Worm (Caenorhabditis elegans) whole organism, L3 larva: ENCODE results near the gene sam-10.

Experiments
- R02D3.7 ChIP-seq: fragments of 150-350 bp; optimal IDR thresholded peaks from 2 replicates; lab custom pipeline; 2014; ENCODE audit warnings: missing biosample characterization, missing genetic modification characterization
- ZK546.5 ChIP-seq: sonication (generic microtip); optimal IDR thresholded peaks from 2 replicates; lab custom pipeline; 2017; ENCODE audit warnings: missing biosample characterization, missing genetic modification characterization
- ceh-16 ChIP-seq: sonication (generic microtip); optimal IDR thresholded peaks from 2 replicates; lab custom pipeline; 2017; ENCODE audit warnings: missing biosample characterization, missing genetic modification characterization
- ceh-28 ChIP-seq: fragments of 150-350 bp; optimal IDR thresholded peaks from 2 replicates; lab custom pipeline; 2014; ENCODE audit warnings: missing biosample characterization, missing genetic modification reagents, missing genetic modification characterization
- ceh-82 ChIP-seq: fragments of 150-350 bp; optimal IDR thresholded peaks from 2 replicates; lab custom pipeline; 2014; ENCODE audit warnings: missing biosample characterization, missing genetic modification characterization
- ceh-9 ChIP-seq: sonication (generic microtip); optimal IDR thresholded peaks from 2 replicates; lab custom pipeline; 2018; ENCODE audit warnings: missing biosample characterization, missing genetic modification characterization
- egl-27 ChIP-seq: sonication (generic microtip); optimal IDR thresholded peaks from 4 replicates; lab custom pipeline; 2017; ENCODE audit warnings: missing biosample characterization, missing genetic modification reagents, missing genetic modification characterization
- egl-5 ChIP-seq: fragments of 150-350 bp; optimal IDR thresholded peaks from 2 replicates; lab custom pipeline; 2017; ENCODE audit warnings: missing biosample characterization, missing genetic modification reagents, missing genetic modification characterization, inconsistent platforms
- elt-1 ChIP-seq: fragments of 150-350 bp; optimal IDR thresholded peaks from 2 replicates; lab custom pipeline; 2014; ENCODE audit warnings: missing biosample characterization, missing genetic modification characterization
- elt-2 ChIP-seq: sonication (generic microtip); optimal IDR thresholded peaks from 2 replicates; lab custom pipeline; 2016; ENCODE audit warnings: missing genetic modification reagents, mild to moderate bottlenecking, missing genetic modification characterization, missing compliant biosample characterization
- eor-1 ChIP-seq, 2 experiments: fragments of 150-350 bp; optimal IDR thresholded peaks; 2 replicates each; lab custom pipeline; 2014 to 2018; ENCODE audit warnings: missing biosample characterization in 2 of 2, missing genetic modification characterization in 2 of 2
- fkh-10 ChIP-seq: sonication (generic microtip); optimal IDR thresholded peaks from 2 replicates; lab custom pipeline; 2017; ENCODE audit warnings: missing biosample characterization, missing genetic modification reagents, missing genetic modification characterization
- fkh-2 ChIP-seq: fragments of 150-350 bp; optimal IDR thresholded peaks from 2 replicates; lab custom pipeline; 2014; ENCODE audit warnings: missing biosample characterization, missing genetic modification reagents, missing genetic modification characterization
- fos-1 ChIP-seq: fragments of 150-350 bp; optimal IDR thresholded peaks from 2 replicates; lab custom pipeline; 2014; ENCODE audit warnings: missing biosample characterization, missing genetic modification characterization
- hmg-11 ChIP-seq: sonication (generic microtip); optimal IDR thresholded peaks from 2 replicates; lab custom pipeline; 2016; ENCODE audit warnings: missing genetic modification characterization, missing compliant biosample characterization
- jun-1 ChIP-seq: fragments of 150-350 bp; optimal IDR thresholded peaks from 2 replicates; lab custom pipeline; 2014; ENCODE audit warnings: missing biosample characterization, missing genetic modification reagents, missing genetic modification characterization
- lin-15B ChIP-seq: fragments of 150-350 bp; optimal IDR thresholded peaks from 2 replicates; lab custom pipeline; 2014; ENCODE audit warnings: missing biosample characterization, missing genetic modification characterization
- lin-39 ChIP-seq: fragments of 150-350 bp; optimal IDR thresholded peaks from 2 replicates; lab custom pipeline; 2018; ENCODE audit warnings: missing biosample characterization, missing genetic modification reagents, missing genetic modification characterization
- lsy-12 ChIP-seq: sonication (generic microtip); optimal IDR thresholded peaks from 2 replicates; lab custom pipeline; 2016; ENCODE audit warnings: mild to moderate bottlenecking, missing genetic modification characterization, missing compliant biosample characterization
- mml-1 ChIP-seq: fragments of 150-350 bp; sonication (generic microtip); optimal IDR thresholded peaks from 3 replicates; lab custom pipeline; 2014; ENCODE audit warnings: missing biosample characterization, missing genetic modification characterization
- nfya-1 ChIP-seq: sonication (generic microtip); optimal IDR thresholded peaks from 2 replicates; lab custom pipeline; 2017; ENCODE audit warnings: missing genetic modification characterization, mild to moderate bottlenecking, missing compliant biosample characterization, antibody characterized with exemption, moderate library complexity; ENCODE audit not compliant: insufficient read depth
- nhr-11 ChIP-seq: fragments of 150-350 bp; optimal IDR thresholded peaks from 2 replicates; lab custom pipeline; 2014; ENCODE audit warnings: missing biosample characterization, missing genetic modification characterization
- nhr-23 ChIP-seq: fragments of 150-350 bp; optimal IDR thresholded peaks from 2 replicates; lab custom pipeline; 2014; ENCODE audit warnings: missing biosample characterization, missing genetic modification reagents, missing genetic modification characterization
- nhr-237 ChIP-seq: fragments of 150-350 bp; optimal IDR thresholded peaks from 2 replicates; lab custom pipeline; 2014; ENCODE audit warnings: missing biosample characterization, missing genetic modification characterization
- nhr-25 ChIP-seq: sonication (generic microtip); optimal IDR thresholded peaks from 2 replicates; lab custom pipeline; 2017; ENCODE audit warnings: missing biosample characterization, missing genetic modification characterization
- nhr-43 ChIP-seq: sonication (generic microtip); optimal IDR thresholded peaks from 2 replicates; lab custom pipeline; 2016; ENCODE audit warnings: mild to moderate bottlenecking, missing genetic modification characterization, missing compliant biosample characterization; ENCODE audit not compliant: poor library complexity, severe bottlenecking
- nhr-67 ChIP-seq: fragments of 150-350 bp; optimal IDR thresholded peaks from 2 replicates; lab custom pipeline; 2014; ENCODE audit warnings: missing biosample characterization, missing genetic modification characterization
- nhr-76 ChIP-seq: fragments of 150-350 bp; sonication (generic microtip); optimal IDR thresholded peaks from 5 replicates; lab custom pipeline; 2014; ENCODE audit warnings: missing biosample characterization, missing genetic modification characterization
- nhr-77 ChIP-seq: fragments of 150-350 bp; optimal IDR thresholded peaks from 2 replicates; lab custom pipeline; 2014; ENCODE audit warnings: missing biosample characterization, missing genetic modification characterization
- pha-4 ChIP-seq: fragments of 150-350 bp; optimal IDR thresholded peaks from 2 replicates; lab custom pipeline; 2014; ENCODE audit warnings: missing biosample characterization, missing genetic modification reagents, missing genetic modification characterization
- pqm-1 ChIP-seq: fragments of 150-350 bp; optimal IDR thresholded peaks from 2 replicates; lab custom pipeline; 2017; ENCODE audit warnings: missing biosample characterization, missing genetic modification characterization, inconsistent platforms
- sea-2 ChIP-seq: fragments of 150-350 bp; sonication (generic microtip); optimal IDR thresholded peaks from 4 replicates; lab custom pipeline; 2014; ENCODE audit warnings: missing biosample characterization, missing genetic modification reagents, missing genetic modification characterization
- skn-1 ChIP-seq: fragments of 150-350 bp; optimal IDR thresholded peaks from 2 replicates; lab custom pipeline; 2014; ENCODE audit warnings: missing biosample characterization, missing genetic modification characterization
- snpc-4 ChIP-seq: fragments of 150-350 bp; optimal IDR thresholded peaks from 2 replicates; lab custom pipeline; 2014; ENCODE audit warnings: missing biosample characterization, missing genetic modification characterization
- tbx-2 ChIP-seq: sonication (generic microtip); optimal IDR thresholded peaks from 2 replicates; lab custom pipeline; 2016; ENCODE audit warnings: mild to moderate bottlenecking, missing genetic modification characterization, missing compliant biosample characterization
- unc-62 ChIP-seq: fragments of 150-350 bp; sonication (generic microtip); optimal IDR thresholded peaks from 4 replicates; lab custom pipeline; 2014; ENCODE audit warnings: missing biosample characterization, missing genetic modification reagents, missing genetic modification characterization
- zag-1 ChIP-seq: fragments of 150-350 bp; optimal IDR thresholded peaks from 2 replicates; lab custom pipeline; 2014; ENCODE audit warnings: missing biosample characterization, missing genetic modification characterization
- ztf-11 ChIP-seq: fragments of 150-350 bp; optimal IDR thresholded peaks from 2 replicates; lab custom pipeline; 2014; ENCODE audit warnings: missing biosample characterization, missing genetic modification characterization
- ztf-4 ChIP-seq: fragments of 150-350 bp; optimal IDR thresholded peaks from 2 replicates; lab custom pipeline; 2014; ENCODE audit warnings: missing biosample characterization, missing genetic modification characterization

The sam-10 gene

DNA sequence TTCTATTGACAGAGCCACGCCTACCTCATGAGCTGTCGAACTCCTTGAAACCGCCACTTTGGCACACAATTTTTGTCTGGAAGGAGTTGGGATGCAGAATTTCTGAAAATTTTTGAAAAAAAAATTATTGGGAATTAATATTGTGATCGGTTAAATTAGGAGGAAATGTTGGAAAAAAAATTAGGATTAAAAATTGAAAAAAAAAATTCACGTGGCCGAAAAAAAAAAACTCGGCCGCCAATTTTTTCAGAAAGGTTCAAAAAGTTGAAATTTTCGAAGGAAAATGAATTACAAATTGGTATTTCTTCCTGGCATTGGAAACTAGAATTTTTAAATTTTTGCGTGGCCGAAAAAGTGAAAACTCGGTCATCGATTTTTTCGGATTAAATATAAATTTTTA, 25.8 kb upstream of the sam-10 start, which contains the start of gene dmsr-3:
Gene dmsr-3, minus strand, starts transcription at position 101 of the 400 bp plus-strand sequence.
- TF ChIP-seq unc-62 (GFP tag; lab: Kevin White, UChicago) (no peak), skn-1 (tag; lab: Kevin White, UChicago) (no peak), jun-1 (tag; lab: Kevin White, UChicago) (no peak), nhr-237 (tag; lab: Kevin White, UChicago) (no peak), nhr-76 (tag; lab: Kevin White, UChicago) (no peak), nhr-11 (no peak), tbx-2 (tag; lab: Kevin White, UChicago) (no peak), fos-1 (tag; lab: Kevin White, UChicago) (no peak), nfya-1 (tag; lab: Kevin White, UChicago) (no peak), nhr-43 (tag; lab: Kevin White, UChicago) (no peak), snpc-4 (no peak), fkh-10 (GFP tag; lab: Kevin White, UChicago) (no peak)
- TF ChIP-seq, all 47 proteins: peak for 0

DNA sequence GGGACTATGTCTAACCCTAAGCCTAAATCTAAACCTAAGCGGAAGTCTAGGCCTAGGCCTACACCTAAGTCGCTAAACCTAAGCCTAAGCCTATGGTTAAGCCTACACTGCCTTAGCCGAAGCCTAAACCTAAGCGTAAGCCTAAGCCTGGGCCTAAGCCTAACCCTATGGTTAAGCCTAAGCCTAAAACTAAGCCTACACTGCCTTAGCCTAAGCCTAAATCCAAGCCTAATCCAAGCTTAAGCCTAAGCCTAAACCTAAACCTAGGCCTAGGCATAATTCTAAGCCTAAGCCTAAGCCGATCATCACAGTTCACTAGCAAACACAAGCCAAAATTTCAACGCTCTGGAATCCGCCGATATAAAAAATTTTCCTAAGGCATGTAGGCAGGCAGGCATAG, 11.0 kb upstream of the sam-10 start:
- TF ChIP-seq nhr-23, result no peak
- no peak for TF ChIP-seq lsy-12 (tag; lab: Kevin White, UChicago)
- TF ChIP-seq fos-1 (tag; lab: Kevin White, UChicago), result no peak

DNA sequence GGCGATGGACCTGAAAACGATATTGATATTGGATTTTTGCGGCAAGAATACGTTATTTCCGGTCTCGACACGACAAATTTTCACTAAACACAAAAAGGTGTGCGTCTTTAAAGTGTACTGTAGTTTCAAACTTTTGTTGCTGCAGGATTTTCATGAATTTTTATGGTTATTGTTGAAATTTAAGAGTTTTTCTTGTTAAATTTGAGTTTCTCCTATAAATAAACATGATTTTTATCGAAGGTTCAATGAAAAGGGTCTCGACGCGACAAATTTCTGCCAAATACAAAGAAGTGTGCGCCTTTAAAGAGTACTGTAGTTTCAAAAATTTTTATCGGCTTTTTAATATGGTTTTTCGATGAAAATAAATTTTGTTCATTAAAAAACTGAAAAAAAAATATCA, 9.7 kb upstream of the sam-10 start:
- TF ChIP-seq nhr-43 (tag; lab: Kevin White, UChicago) (no peak), nhr-237 (tag; lab: Kevin White, UChicago) (no peak), ceh-16 (no peak)

DNA sequence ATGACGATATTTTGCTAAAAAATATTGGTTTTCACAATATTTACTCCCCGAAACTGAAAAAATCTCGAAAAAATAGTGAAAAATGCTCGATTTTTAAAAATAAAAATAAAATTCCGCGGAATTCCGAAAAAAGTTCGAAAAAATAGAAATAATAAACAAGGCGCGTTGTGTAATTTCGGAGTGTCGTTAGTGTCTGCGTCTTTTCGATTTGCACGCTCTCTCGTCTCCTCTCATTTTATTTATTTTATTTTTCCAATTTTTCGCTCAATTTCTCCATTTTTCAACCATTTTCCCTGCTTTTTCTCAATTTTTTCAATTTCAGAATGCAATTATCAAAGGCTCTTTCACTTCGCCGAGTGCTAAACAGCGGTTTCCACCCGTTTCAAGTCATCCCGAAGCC, 7.6 kb upstream of the sam-10 start, which contains the start of gene mrpl-20:
Gene mrpl-20, plus strand, starts transcription at position 323 of the 400 bp plus-strand sequence.
- TF ChIP-seq nfya-1 (tag; lab: Kevin White, UChicago) (peak; percentile 45), nhr-23 (peak; percentile 41), pha-4 (tag; lab: Kevin White, UChicago) (peak; percentile 63), ceh-28 (tag; lab: Kevin White, UChicago) (no peak), hmg-11 (tag; lab: Kevin White, UChicago) (peak; percentile 72), elt-2 (tag; lab: Kevin White, UChicago) (no peak), nhr-67 (tag; lab: Kevin White, UChicago) (no peak), lin-15B (tag; lab: Kevin White, UChicago) (peak; percentile 11)

DNA sequence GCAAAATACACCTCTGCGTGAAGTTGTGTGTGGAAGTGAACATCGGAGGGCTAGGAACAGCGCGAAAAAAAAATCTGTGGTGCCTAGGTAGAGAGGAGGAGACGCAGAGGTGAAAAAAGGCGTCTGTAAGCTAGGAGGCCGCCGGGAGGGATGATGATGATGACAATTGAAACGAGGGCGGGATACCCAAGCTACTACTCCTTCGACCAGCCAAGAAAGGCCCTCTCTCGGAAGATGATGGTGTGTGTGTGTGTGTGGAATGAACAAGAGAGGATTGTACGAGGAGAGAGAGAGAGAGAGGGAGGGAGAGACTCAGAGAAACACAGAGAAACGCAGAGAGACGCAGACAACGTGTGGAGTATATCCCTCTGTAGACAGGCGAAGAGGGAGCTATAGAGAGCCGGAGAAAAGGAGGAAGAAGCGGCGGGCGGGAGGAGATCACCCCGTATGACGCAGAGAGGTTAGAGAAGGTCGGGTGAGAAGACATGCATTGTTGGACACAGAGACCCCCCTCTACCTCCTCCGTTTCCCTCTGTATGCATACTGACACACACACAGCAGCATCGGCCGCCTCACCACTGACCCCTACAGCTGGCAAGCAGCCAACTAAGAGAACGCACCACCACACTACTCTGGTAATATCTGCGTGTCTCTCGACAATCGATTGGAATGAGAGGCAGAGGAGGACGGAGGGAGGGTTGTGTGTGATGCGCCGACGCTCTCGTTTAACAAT, 4.8 kb upstream of the sam-10 start:
- peak; percentile 68 for TF ChIP-seq pha-4 (tag; lab: Kevin White, UChicago)
- TF ChIP-seq fos-1 (tag; lab: Kevin White, UChicago), result no peak
- peak; percentile 88 for TF ChIP-seq nhr-25
- TF ChIP-seq lin-15B (tag; lab: Kevin White, UChicago), result no peak
- no peak for TF ChIP-seq nhr-76 (tag; lab: Kevin White, UChicago)
- peak; percentile 29 for TF ChIP-seq pqm-1
- TF ChIP-seq ceh-28 (tag; lab: Kevin White, UChicago), result peak; percentile 92
- peak; percentile 79 for TF ChIP-seq ztf-4 (tag; lab: Kevin White, UChicago)
- TF ChIP-seq fkh-2 (tag; lab: Kevin White, UChicago), result no peak
- TF ChIP-seq nhr-23, result peak; percentile 88
- TF ChIP-seq ceh-16, result no peak
- TF ChIP-seq ZK546.5 (tag; lab: Kevin White, UChicago), result no peak
- peak; percentile 79 for TF ChIP-seq ceh-82 (tag; lab: Kevin White, UChicago)
- no peak for TF ChIP-seq ztf-11 (tag; lab: Kevin White, UChicago)
- TF ChIP-seq lin-39 (tag; lab: Kevin White, UChicago), result peak; percentile 62
- TF ChIP-seq R02D3.7, result peak; percentile 49
- TF ChIP-seq unc-62 (GFP tag; lab: Kevin White, UChicago), result peak; percentile 14
- peak; percentile 52 for TF ChIP-seq sea-2 (GFP tag; lab: Kevin White, UChicago)
- no peak for TF ChIP-seq nhr-77 (tag; lab: Kevin White, UChicago)
- TF ChIP-seq mml-1 (tag; lab: Kevin White, UChicago), result no peak
- peak; percentile 32 for TF ChIP-seq elt-2 (tag; lab: Kevin White, UChicago)
- TF ChIP-seq nhr-43 (tag; lab: Kevin White, UChicago), result peak; percentile 85
- TF ChIP-seq nhr-237 (tag; lab: Kevin White, UChicago), result no peak
- peak; percentile 87 for TF ChIP-seq snpc-4
- TF ChIP-seq fkh-10 (GFP tag; lab: Kevin White, UChicago), result peak; percentile 7
- TF ChIP-seq hmg-11 (tag; lab: Kevin White, UChicago), result peak; percentile 90
- TF ChIP-seq nfya-1 (tag; lab: Kevin White, UChicago), result peak; percentile 83
- no peak for TF ChIP-seq ceh-9 (tag; lab: Kevin White, UChicago)
- TF ChIP-seq zag-1 (tag; lab: Kevin White, UChicago), result peak; percentile 58
- no peak for TF ChIP-seq egl-5 (tag; lab: Kevin White, UChicago)
- TF ChIP-seq elt-1, result peak; percentile 56
- TF ChIP-seq eor-1 (tag; optimal IDR thresholded peaks at IDR 0.05; lab: Kevin White, UChicago), result no peak
- peak; percentile 2 for TF ChIP-seq egl-27 (tag; lab: Kevin White, UChicago)
- no peak for TF ChIP-seq skn-1 (tag; lab: Kevin White, UChicago)
- TF ChIP-seq nhr-67 (tag; lab: Kevin White, UChicago), result no peak
